Fruit fly (Drosophila melanogaster) whole organism, embryonic: ENCODE measurements around the gene Rpt6.

ENCODE experiments used
- Abd-B ChIP-seq: fragments of 200-800 bp; sonication (Bioruptor generic); optimal IDR thresholded peaks from 2 replicates; lab custom pipeline; 2018; ENCODE audit warnings: missing biosample characterization, mild to moderate bottlenecking, missing genetic modification characterization, moderate library complexity
- Atf3 ChIP-seq: fragments of 200-800 bp; sonication (Bioruptor generic); optimal IDR thresholded peaks from 3 replicates; lab custom pipeline; 2016; ENCODE audit warnings: missing biosample characterization, missing genetic modification characterization
- CG10267 ChIP-seq: fragments of 200-800 bp; sonication (Bioruptor generic); optimal IDR thresholded peaks from 2 replicates; lab custom pipeline; 2018; ENCODE audit warnings: missing biosample characterization, mild to moderate bottlenecking, missing genetic modification characterization, moderate library complexity
- CG10959 ChIP-seq: fragments of 200-800 bp; sonication (Bioruptor generic); IDR thresholded peaks from 2 replicates; pipeline ENCODE4 v1.3.6; 2022; ENCODE audit warnings: missing biosample characterization, missing genetic modification characterization
- CG11504 ChIP-seq: fragments of 200-800 bp; sonication (Bioruptor generic); optimal IDR thresholded peaks from 3 replicates; lab custom pipeline; 2019; ENCODE audit warnings: missing biosample characterization, mild to moderate bottlenecking, missing genetic modification characterization, moderate library complexity
- CG12769 ChIP-seq: fragments of 200-800 bp; sonication (Bioruptor generic); optimal IDR thresholded peaks from 2 replicates; lab custom pipeline; 2019; ENCODE audit warnings: missing biosample characterization, mild to moderate bottlenecking, missing genetic modification characterization, moderate library complexity
- CG14441 ChIP-seq: fragments of 200-800 bp; sonication (Bioruptor generic); IDR thresholded peaks from 2 replicates; pipeline ENCODE4 v1.3.6; 2022; ENCODE audit warnings: missing biosample characterization, missing genetic modification characterization
- CG15514 ChIP-seq: fragments of 200-800 bp; sonication (Bioruptor generic); optimal IDR thresholded peaks from 3 replicates; lab custom pipeline; 2017; ENCODE audit warnings: missing biosample characterization, missing genetic modification characterization, mild to moderate bottlenecking, moderate library complexity, missing genetic modification reagents
- CG1602 ChIP-seq: fragments of 200-800 bp; sonication (Bioruptor generic); optimal IDR thresholded peaks from 3 replicates; lab custom pipeline; 2016; ENCODE audit warnings: missing biosample characterization, missing genetic modification characterization
- CG16813 ChIP-seq: fragments of 200-800 bp; sonication (Bioruptor generic); IDR thresholded peaks from 3 replicates; pipeline ENCODE4 v1.3.6; 2022; ENCODE audit warnings: missing biosample characterization, missing genetic modification characterization; ENCODE audit not compliant: partially characterized antibody
- CG17385 ChIP-seq: fragments of 200-800 bp; sonication (Bioruptor generic); optimal IDR thresholded peaks from 3 replicates; lab custom pipeline; 2018; ENCODE audit warnings: missing biosample characterization, mild to moderate bottlenecking, missing genetic modification characterization
- CG18599 ChIP-seq: fragments of 200-800 bp; sonication (Bioruptor generic); optimal IDR thresholded peaks from 3 replicates; lab custom pipeline; 2017; ENCODE audit warnings: missing biosample characterization, missing genetic modification characterization, mild to moderate bottlenecking, moderate library complexity, missing genetic modification reagents
- CG2678 ChIP-seq: fragments of 200-800 bp; sonication (Bioruptor generic); optimal IDR thresholded peaks from 3 replicates; lab custom pipeline; 2019; ENCODE audit warnings: missing biosample characterization, mild to moderate bottlenecking, missing genetic modification characterization, moderate library complexity
- CG34376 ChIP-seq: fragments of 200-800 bp; sonication (Bioruptor generic); optimal IDR thresholded peaks from 2 replicates; lab custom pipeline; 2018; ENCODE audit warnings: missing biosample characterization, mild to moderate bottlenecking, missing genetic modification characterization
- CG4360 ChIP-seq: fragments of 200-800 bp; sonication (Bioruptor generic); IDR thresholded peaks from 2 replicates; pipeline ENCODE4 v1.3.6; 2022; ENCODE audit warnings: missing biosample characterization, missing genetic modification characterization
- CG6854 ChIP-seq: fragments of 200-800 bp; sonication (Bioruptor generic); optimal IDR thresholded peaks from 3 replicates; lab custom pipeline; 2017; ENCODE audit warnings: missing biosample characterization, mild to moderate bottlenecking, missing genetic modification characterization
- CG7745 ChIP-seq: fragments of 200-800 bp; sonication (Bioruptor generic); optimal IDR thresholded peaks from 2 replicates; lab custom pipeline; 2018; ENCODE audit warnings: missing biosample characterization, mild to moderate bottlenecking, missing genetic modification characterization, moderate library complexity
- CG9727 ChIP-seq: fragments of 200-800 bp; sonication (Bioruptor generic); optimal IDR thresholded peaks from 3 replicates; lab custom pipeline; 2017; ENCODE audit warnings: missing biosample characterization, mild to moderate bottlenecking, missing genetic modification characterization
- CG9932 ChIP-seq: fragments of 200-800 bp; sonication (Bioruptor generic); IDR thresholded peaks from 2 replicates; pipeline ENCODE4 v1.3.6; 2022; ENCODE audit warnings: missing biosample characterization, missing genetic modification characterization
- CkIIα-i1 ChIP-seq: fragments of 200-800 bp; sonication (Bioruptor generic); IDR thresholded peaks from 2 replicates; pipeline ENCODE4 v1.3.6; 2022; ENCODE audit warnings: missing biosample characterization, missing genetic modification characterization
- Dip2 ChIP-seq: fragments of 200-800 bp; sonication (Bioruptor generic); IDR thresholded peaks from 2 replicates; pipeline ENCODE4 v1.3.6; 2022; ENCODE audit warnings: missing biosample characterization, missing genetic modification characterization
- Ets65A ChIP-seq: fragments of 200-800 bp; sonication (Bioruptor generic); peaks from one replicate; lab custom pipeline; 2016; ENCODE audit warnings: missing biosample characterization, missing genetic modification characterization
- Hr39 ChIP-seq: fragments of >200 bp; optimal IDR thresholded peaks from 2 replicates; lab custom pipeline; 2017
- Hsf ChIP-seq: fragments of 200-800 bp; sonication (Bioruptor generic); optimal IDR thresholded peaks from 3 replicates; lab custom pipeline; 2016; ENCODE audit warnings: missing biosample characterization, missing genetic modification characterization
- Kr ChIP-seq: fragments of 200-800 bp; sonication (Bioruptor generic); optimal IDR thresholded peaks from 2 replicates; lab custom pipeline; 2017; ENCODE audit warnings: missing biosample characterization, mild to moderate bottlenecking, missing genetic modification characterization
- Mad ChIP-seq: fragments of 200-800 bp; sonication (Bioruptor generic); optimal IDR thresholded peaks from 2 replicates; lab custom pipeline; 2016; ENCODE audit warnings: missing biosample characterization, missing genetic modification characterization
- Med ChIP-seq: fragments of 200-800 bp; sonication (Bioruptor generic); peaks from one replicate; lab custom pipeline; 2016; ENCODE audit warnings: missing biosample characterization, missing genetic modification characterization, mild to moderate bottlenecking, inconsistent platforms, moderate library complexity
- Opbp ChIP-seq: fragments of 200-800 bp; sonication (Bioruptor generic); IDR thresholded peaks from 3 replicates; pipeline ENCODE4 v1.3.6; 2022; ENCODE audit warnings: missing biosample characterization, missing genetic modification characterization; ENCODE audit not compliant: partially characterized antibody
- Pdp1 ChIP-seq, 2 experiments: fragments of 200-800 bp; sonication (Bioruptor generic); optimal IDR thresholded peaks; 3 replicates each; lab custom pipeline; 2016; ENCODE audit warnings: missing biosample characterization in 2 of 2, missing genetic modification characterization in 2 of 2, mild to moderate bottlenecking in 1 of 2, moderate library complexity in 1 of 2
- Trl ChIP-seq, 3 experiments: fragments of >200 bp in 2 of 3; fragments of 200-800 bp in 1 of 3; sonication (Bioruptor generic) in 1 of 3; optimal IDR thresholded peaks; 2 replicates in 1 of 3; 3 replicates in 2 of 3; lab custom pipeline; 2016 to 2017; ENCODE audit warnings: missing biosample characterization in 1 of 3, missing genetic modification characterization in 1 of 3
- ab ChIP-seq: fragments of 200-800 bp; sonication (Bioruptor generic); optimal IDR thresholded peaks from 2 replicates; lab custom pipeline; 2016; ENCODE audit warnings: missing biosample characterization, missing genetic modification characterization
- bsh ChIP-seq, 2 experiments: fragments of 200-800 bp; sonication (Bioruptor generic); optimal IDR thresholded peaks; 2 replicates each; lab custom pipeline; 2017 to 2018; ENCODE audit warnings: mild to moderate bottlenecking in 2 of 2, missing biosample characterization in 2 of 2, missing genetic modification characterization in 2 of 2, moderate library complexity in 1 of 2
- chinmo ChIP-seq: fragments of 200-800 bp; sonication (Bioruptor generic); IDR thresholded peaks from 4 replicates; pipeline ENCODE4 v1.3.6; 2022; ENCODE audit warnings: missing biosample characterization, missing genetic modification characterization; ENCODE audit not compliant: partially characterized antibody
- chn ChIP-seq: fragments of 200-800 bp; sonication (Bioruptor generic); optimal IDR thresholded peaks from 2 replicates; lab custom pipeline; 2016; ENCODE audit warnings: missing biosample characterization, missing genetic modification characterization
- crol ChIP-seq: fragments of 200-800 bp; sonication (Bioruptor generic); IDR thresholded peaks from 2 replicates; pipeline ENCODE4 v1.3.6; 2022; ENCODE audit warnings: missing biosample characterization, missing genetic modification characterization
- cwo ChIP-seq: fragments of 200-800 bp; sonication (Bioruptor generic); optimal IDR thresholded peaks from 3 replicates; lab custom pipeline; 2017; ENCODE audit warnings: missing biosample characterization, missing genetic modification characterization, mild to moderate bottlenecking, moderate library complexity, missing genetic modification reagents
- danr ChIP-seq: fragments of 200-800 bp; sonication (Bioruptor generic); IDR thresholded peaks from 2 replicates; pipeline ENCODE4 v1.3.6; 2022; ENCODE audit warnings: missing biosample characterization, missing genetic modification characterization
- disco-r ChIP-seq: fragments of 200-800 bp; sonication (Bioruptor generic); optimal IDR thresholded peaks from 2 replicates; lab custom pipeline; 2016; ENCODE audit warnings: missing biosample characterization, missing genetic modification characterization
- eve ChIP-seq, 2 experiments: fragments of >200 bp; optimal IDR thresholded peaks; 2 replicates each; lab custom pipeline; 2017; ENCODE audit warnings: missing biosample characterization in 2 of 2, missing genetic modification characterization in 2 of 2
- ewg ChIP-seq: fragments of 200-800 bp; sonication (Bioruptor generic); optimal IDR thresholded peaks from 3 replicates; lab custom pipeline; 2017; ENCODE audit warnings: mild to moderate bottlenecking, missing biosample characterization, missing genetic modification reagents, missing genetic modification characterization
- exex ChIP-seq: fragments of 200-800 bp; sonication (Bioruptor generic); optimal IDR thresholded peaks from 4 replicates; lab custom pipeline; 2018; ENCODE audit warnings: missing biosample characterization, mild to moderate bottlenecking, missing genetic modification characterization, moderate library complexity
- h ChIP-seq: fragments of >200 bp; optimal IDR thresholded peaks from 2 replicates; lab custom pipeline; 2017
- mirr ChIP-seq: fragments of 200-800 bp; sonication (Bioruptor generic); optimal IDR thresholded peaks from 3 replicates; lab custom pipeline; 2018; ENCODE audit warnings: missing biosample characterization, mild to moderate bottlenecking, missing genetic modification characterization
- onecut ChIP-seq: fragments of 200-800 bp; sonication (Bioruptor generic); IDR thresholded peaks from 2 replicates; pipeline ENCODE4 v1.3.6; 2022; ENCODE audit warnings: missing biosample characterization, missing genetic modification characterization
- vfl ChIP-seq: fragments of 200-800 bp; sonication (Bioruptor generic); optimal IDR thresholded peaks from 2 replicates; lab custom pipeline; 2016; ENCODE audit warnings: missing biosample characterization, missing genetic modification characterization

Rpt6 gene

dm6 chrX:21334522-21335104 is 18.8 kb downstream of the Rpt6 start (continued):
- TF ChIP-seq CG9727 (GFP tag; lab: Kevin White, UChicago) (no peak), Opbp (GFP tag; lab: Robert Waterston, UW) (no peak), CG10959 (GFP tag; lab: Robert Waterston, UW) (no peak), CG14441 (GFP tag; lab: Robert Waterston, UW) (peak; percentile 38; the same call in 1 of the 2 replicates), danr (no peak), Dip2 (no peak), Abd-B (GFP tag; lab: Kevin White, UChicago) (no peak), CG15514 (no peak), CG10267 (tag; lab: Kevin White, UChicago) (peak; percentile 25)
- TF ChIP-seq, all 482 proteins: peak for 48

dm6 chrX:21337057-21337456 is 21.2 kb downstream of the Rpt6 start:
- TF ChIP-seq vfl = no peak
- TF ChIP-seq mirr = peak; percentile 65
- peak; percentile 85 for TF ChIP-seq exex
- TF ChIP-seq cwo (GFP tag; lab: Kevin White, UChicago) = peak; percentile 69
- TF ChIP-seq CG34376 (GFP tag; lab: Kevin White, UChicago) = peak; percentile 56
- TF ChIP-seq Pdp1 (GFP tag; optimal IDR thresholded peaks at IDR 0.05; lab: Kevin White, UChicago) = peak in 1 of 2 experiments; percentile 69

dm6 chrX:21338153-21338552 is 22.3 kb downstream of the Rpt6 start:
- TF ChIP-seq CG11504 (tag; lab: Kevin White, UChicago) (no peak), Hsf (no peak), Trl (optimal IDR thresholded peaks at IDR 0.05; lab: Kevin White, UChicago) (peak in 1 of 2 experiments; percentile 6), Trl (GFP tag; optimal IDR thresholded peaks at IDR 0.05; lab: Kevin White, UChicago) (no peak), CG17385 (GFP tag; lab: Kevin White, UChicago) (peak; percentile 70), CG18599 (GFP tag; lab: Kevin White, UChicago) (peak; percentile 11), Med (GFP tag; lab: Kevin White, UChicago) (peak; percentile 33), Atf3 (GFP tag; lab: Kevin White, UChicago) (no peak), bsh (GFP tag; optimal IDR thresholded peaks at IDR 0.05; lab: Kevin White, UChicago) (peak in 1 of 2 experiments; percentile 5), ewg (GFP tag; lab: Kevin White, UChicago) (peak; percentile 86), crol (peak; percentile 43), chn (GFP tag; lab: Kevin White, UChicago) (no peak), eve (GFP tag; optimal IDR thresholded peaks at IDR 0.05; lab: Kevin White, UChicago) (no peak), chinmo (GFP tag; lab: Robert Waterston, UW) (0 out of 4 replicates have a peak, but pooled peaks have one; percentile 18), onecut (GFP tag; lab: Robert Waterston, UW) (peak; percentile 92), CG4360 (GFP tag; lab: Robert Waterston, UW) (0 out of 2 replicates have a peak, but pooled peaks have one; percentile 27)
- TF ChIP-seq, all 482 proteins: peak for 10

dm6 chrX:21339476-21339931 is 23.7 kb downstream of the Rpt6 start, which contains the start of the genes tty and fliI:
TSS of gene tty (minus strand) at chrX:21339676.
TSS of gene fliI (plus strand) at chrX:21339741.
- TF ChIP-seq Mad (GFP tag; lab: Kevin White, UChicago) = peak; percentile 86
- TF ChIP-seq CG16813 (GFP tag; lab: Robert Waterston, UW) = peak; percentile 52; the same call in 2 of the 3 replicates
- TF ChIP-seq disco-r (GFP tag; lab: Kevin White, UChicago) = peak; percentile 74
- peak; percentile 86 for TF ChIP-seq CG12769 (tag; lab: Kevin White, UChicago)
- no peak for TF ChIP-seq h (lab: Kevin White, UChicago)
- TF ChIP-seq Ets65A (GFP tag; lab: Kevin White, UChicago) = peak; percentile 99
- TF ChIP-seq CG2678 (tag; lab: Kevin White, UChicago) = peak; percentile 75
- TF ChIP-seq CG15514 = peak; percentile 79
- 0 out of 2 replicates have a peak, but pooled peaks have one; percentile 25 for TF ChIP-seq CkIIα-i1 (GFP tag; lab: Robert Waterston, UW)
- peak; percentile 24 for TF ChIP-seq ab (GFP tag; lab: Kevin White, UChicago)
- peak; percentile 70 for TF ChIP-seq vfl
- no peak for TF ChIP-seq Hr39 (lab: Kevin White, UChicago)
- no peak for TF ChIP-seq Kr (GFP tag; lab: Kevin White, UChicago)
- TF ChIP-seq CG9932 = peak; percentile 91
- TF ChIP-seq CG6854 = peak; percentile 26
- TF ChIP-seq CG1602 (GFP tag; lab: Kevin White, UChicago) = peak; percentile 80
- no peak for TF ChIP-seq CG7745 (tag; lab: Kevin White, UChicago)
